Fruit fly (Drosophila melanogaster): ENCODE data around the gene chico.

The chico gene

dm6 chr2L:10277362-10277761, 30.5 kb upstream of the chico start (continued):
- TF ChIP-seq CG10267 (tag; optimal IDR thresholded peaks at IDR 0.05), result peak; percentile 17
- TF ChIP-seq CG16813 (GFP tag; IDR thresholded peaks at IDR 0.05; ENCODE audit: partially characterized antibody), result peak; percentile 90
- peak; percentile 32 for TF ChIP-seq CG2712 (tag; optimal IDR thresholded peaks at IDR 0.05)
- peak; percentile 89 for TF ChIP-seq Scr (GFP tag; IDR thresholded peaks at IDR 0.05; ENCODE audit: partially characterized antibody)

dm6 chr2L:10276846-10277245, 30.0 kb upstream of the chico start:
- TF ChIP-seq ind (GFP tag; optimal IDR thresholded peaks at IDR 0.05) (peak; percentile 7), CG6765 (GFP tag; optimal IDR thresholded peaks at IDR 0.05) (no peak), Pdp1 (GFP tag; optimal IDR thresholded peaks at IDR 0.05) (peak in 1 of 2 experiments; percentile 47), Drgx (GFP tag; IDR thresholded peaks at IDR 0.05) (peak; percentile 63), zfh1 (GFP tag; IDR thresholded peaks at IDR 0.05) (peak; percentile 62), Side (GFP tag; optimal IDR thresholded peaks at IDR 0.05) (peak; percentile 39), E2f1 (GFP tag; IDR thresholded peaks at IDR 0.05) (peak; percentile 38; the same call in 1 of the 2 replicates), TFAM (GFP tag; optimal IDR thresholded peaks at IDR 0.05) (no peak), bbx (GFP tag; IDR thresholded peaks at IDR 0.05; ENCODE audit: partially characterized antibody) (no peak), hth (optimal IDR thresholded peaks at IDR 0.05) (no peak), CG13624 (GFP tag; optimal IDR thresholded peaks at IDR 0.05) (peak; percentile 33), CG7786 (GFP tag; optimal IDR thresholded peaks at IDR 0.05) (peak; percentile 7), Trl (optimal IDR thresholded peaks at IDR 0.05) (no peak), Trl (GFP tag; optimal IDR thresholded peaks at IDR 0.05) (peak; percentile 20), Dad (GFP tag; optimal IDR thresholded peaks at IDR 0.05) (peak; percentile 7), CG13775 (GFP tag; optimal IDR thresholded peaks at IDR 0.05) (peak; percentile 31), Hand (GFP tag; optimal IDR thresholded peaks at IDR 0.05) (no peak), sima (GFP tag; optimal IDR thresholded peaks at IDR 0.05) (peak; percentile 12), CG9609 (GFP tag; optimal IDR thresholded peaks at IDR 0.05) (peak; percentile 13), cad (GFP tag; optimal IDR thresholded peaks at IDR 0.05) (no peak), CG1603 (tag; optimal IDR thresholded peaks at IDR 0.05) (peak; percentile 65), stc (GFP tag; IDR thresholded peaks at IDR 0.05) (no peak), ken (GFP tag; IDR thresholded peaks at IDR 0.05) (0 out of 3 replicates have a peak, but pooled peaks have one; percentile 46), CG14441 (GFP tag; IDR thresholded peaks at IDR 0.05) (peak; percentile 41; the same call in 1 of the 2 replicates), CG18262 (tag; optimal IDR thresholded peaks at IDR 0.05) (peak; percentile 20), CG16863 (GFP tag; optimal IDR thresholded peaks at IDR 0.05) (peak; percentile 15), phol (tag; optimal IDR thresholded peaks at IDR 0.05) (peak; percentile 28), chn (GFP tag; optimal IDR thresholded peaks at IDR 0.05) (peak; percentile 42), crc (GFP tag; optimal IDR thresholded peaks at IDR 0.05) (no peak), Mrtf (GFP tag; IDR thresholded peaks at IDR 0.05) (no peak), crol (GFP tag; IDR thresholded peaks at IDR 0.05) (no peak), sim (GFP tag; IDR thresholded peaks at IDR 0.05) (peak; percentile 43; the same call in 1 of the 2 replicates), CG1792 (GFP tag; optimal IDR thresholded peaks at IDR 0.05) (peak; percentile 15), CG14014 (GFP tag; IDR thresholded peaks at IDR 0.05) (peak; percentile 28; the same call in 1 of the 2 replicates), H2.0 (GFP tag; IDR thresholded peaks at IDR 0.05) (peak; percentile 23; the same call in 1 of the 2 replicates), CG18011 (GFP tag; optimal IDR thresholded peaks at IDR 0.05) (peak; percentile 10), peb (GFP tag; IDR thresholded peaks at IDR 0.05) (peak; percentile 11; the same call in 1 of the 2 replicates), CG7357 (GFP tag; IDR thresholded peaks at IDR 0.05) (0 out of 3 replicates have a peak, but pooled peaks have one; percentile 13), Chrac-16 (GFP tag; optimal IDR thresholded peaks at IDR 0.05) (peak; percentile 14), en (GFP tag; optimal IDR thresholded peaks at IDR 0.05) (peak; percentile 1), MESR4 (GFP tag; optimal IDR thresholded peaks at IDR 0.05) (peak; percentile 24), CG12391 (tag; optimal IDR thresholded peaks at IDR 0.05) (no peak), ase (GFP tag; IDR thresholded peaks at IDR 0.05) (peak; percentile 25; the same call in 1 of the 3 replicates), Ada2b (GFP tag; IDR thresholded peaks at IDR 0.05) (0 out of 2 replicates have a peak, but pooled peaks have one; percentile 43), row (GFP tag; IDR thresholded peaks at IDR 0.05) (peak; percentile 37; the same call in 1 of the 3 replicates), p53 (GFP tag; optimal IDR thresholded peaks at IDR 0.05) (peak; percentile 11)
